Fruit fly (Drosophila melanogaster) whole organism, adult: ENCODE results near the gene Cdc50.

Experiments used
- CG12768 ChIP-seq: fragments of 200-800 bp; sonication (Bioruptor generic); optimal IDR thresholded peaks from 2 replicates; lab custom pipeline; 2017; ENCODE audit warnings: missing biosample characterization, missing genetic modification characterization, mild to moderate bottlenecking, moderate library complexity, missing genetic modification reagents
- CG14711 ChIP-seq: fragments of 200-800 bp; sonication (Bioruptor generic); optimal IDR thresholded peaks from 2 replicates; lab custom pipeline; 2018; ENCODE audit warnings: missing biosample characterization, mild to moderate bottlenecking, missing genetic modification characterization, moderate library complexity
- CG1620 ChIP-seq: fragments of 200-800 bp; sonication (Bioruptor generic); optimal IDR thresholded peaks from 2 replicates; lab custom pipeline; 2016; ENCODE audit warnings: missing biosample characterization, missing genetic modification characterization
- CG5204 ChIP-seq: fragments of 200-800 bp; sonication (Bioruptor generic); optimal IDR thresholded peaks from 2 replicates; lab custom pipeline; 2016; ENCODE audit warnings: missing biosample characterization, missing genetic modification characterization
- CG7045 ChIP-seq: fragments of 200-800 bp; sonication (Bioruptor generic); optimal IDR thresholded peaks from 2 replicates; lab custom pipeline; 2017; ENCODE audit warnings: missing biosample characterization, mild to moderate bottlenecking, missing genetic modification characterization
- CG7101 ChIP-seq: fragments of 200-800 bp; sonication (Bioruptor generic); optimal IDR thresholded peaks from 2 replicates; lab custom pipeline; 2018; ENCODE audit warnings: missing biosample characterization, mild to moderate bottlenecking, missing genetic modification characterization, moderate library complexity
- Clk ChIP-seq: fragments of 200-800 bp; sonication (Bioruptor generic); optimal IDR thresholded peaks from 2 replicates; lab custom pipeline; 2017; ENCODE audit warnings: missing biosample characterization, missing genetic modification characterization
- Hr96 ChIP-seq: fragments of 200-800 bp; sonication (Bioruptor generic); optimal IDR thresholded peaks from 2 replicates; lab custom pipeline; 2016; ENCODE audit warnings: missing biosample characterization, missing genetic modification characterization
- Mnt ChIP-seq: fragments of 200-800 bp; sonication (Bioruptor generic); optimal IDR thresholded peaks from 2 replicates; lab custom pipeline; 2016; ENCODE audit warnings: missing biosample characterization, mild to moderate bottlenecking, missing genetic modification characterization
- bab1 ChIP-seq: fragments of 200-800 bp; sonication (Bioruptor generic); optimal IDR thresholded peaks from 3 replicates; lab custom pipeline; 2019; ENCODE audit warnings: missing biosample characterization, mild to moderate bottlenecking, missing genetic modification characterization, moderate library complexity
- cnc ChIP-seq, 2 experiments: fragments of >200 bp; optimal IDR thresholded peaks; 2 replicates each; lab custom pipeline; 2017
- kay ChIP-seq: fragments of 200-800 bp; sonication (Bioruptor generic); peaks from one replicate; lab custom pipeline; 2016; ENCODE audit warnings: missing biosample characterization, missing genetic modification characterization, borderline replicate concordance
- pad ChIP-seq: fragments of 200-800 bp; sonication (Bioruptor generic); optimal IDR thresholded peaks from 3 replicates; lab custom pipeline; 2017; ENCODE audit warnings: missing biosample characterization, missing genetic modification characterization, mild to moderate bottlenecking, moderate library complexity, missing genetic modification reagents
- toe ChIP-seq: fragments of 200-800 bp; sonication (Bioruptor generic); optimal IDR thresholded peaks from 2 replicates; lab custom pipeline; 2016; ENCODE audit warnings: missing biosample characterization, missing genetic modification characterization

- no peak for TF ChIP-seq CG7101
- no peak for TF ChIP-seq kay (GFP tag; lab: Kevin White, UChicago)
- peak; percentile 55 for TF ChIP-seq pad (GFP tag; lab: Kevin White, UChicago)
- peak; percentile 6 for TF ChIP-seq bab1 (GFP tag; lab: Kevin White, UChicago)
- TF ChIP-seq Clk = no peak
- no peak for TF ChIP-seq toe (GFP tag; lab: Kevin White, UChicago)
- TF ChIP-seq Mnt (GFP tag; lab: Kevin White, UChicago) = peak; percentile 69
- no peak for TF ChIP-seq Hr96 (GFP tag; lab: Kevin White, UChicago)
- no peak for TF ChIP-seq CG12768
- no peak for TF ChIP-seq CG7045 (GFP tag; lab: Kevin White, UChicago)
- TF ChIP-seq CG14711 = no peak
- no peak for TF ChIP-seq CG5204 (GFP tag; lab: Kevin White, UChicago)
- no peak for TF ChIP-seq CG1620 (GFP tag; lab: Kevin White, UChicago)
- TF ChIP-seq cnc (optimal IDR thresholded peaks at IDR 0.05; lab: Kevin White, UChicago) = no peak
Measured at dm6 chrX:16421899-16422412, 19.1 kb downstream of the Cdc50 start, which contains the start of gene AnxB11.
